Worm (Caenorhabditis elegans) whole organism, L4/young adult: ENCODE measurements around the gene map-2.

Experiments
- W03F9.2 ChIP-seq: fragments of 150-350 bp; optimal IDR thresholded peaks from 2 replicates; lab custom pipeline; 2014; ENCODE audit warnings: missing biosample characterization, missing genetic modification characterization
- dao-5 ChIP-seq: sonication (generic microtip); optimal IDR thresholded peaks from 2 replicates; lab custom pipeline; 2016; ENCODE audit warnings: missing genotype, missing genetic modification characterization, moderate library complexity, missing compliant biosample characterization
- him-1 ChIP-seq: sonication (generic microtip); optimal IDR thresholded peaks from 2 replicates; lab custom pipeline; 2016; ENCODE audit warnings: missing genotype, missing genetic modification reagents, missing genetic modification characterization, missing compliant biosample characterization

map-2 gene

DNA sequence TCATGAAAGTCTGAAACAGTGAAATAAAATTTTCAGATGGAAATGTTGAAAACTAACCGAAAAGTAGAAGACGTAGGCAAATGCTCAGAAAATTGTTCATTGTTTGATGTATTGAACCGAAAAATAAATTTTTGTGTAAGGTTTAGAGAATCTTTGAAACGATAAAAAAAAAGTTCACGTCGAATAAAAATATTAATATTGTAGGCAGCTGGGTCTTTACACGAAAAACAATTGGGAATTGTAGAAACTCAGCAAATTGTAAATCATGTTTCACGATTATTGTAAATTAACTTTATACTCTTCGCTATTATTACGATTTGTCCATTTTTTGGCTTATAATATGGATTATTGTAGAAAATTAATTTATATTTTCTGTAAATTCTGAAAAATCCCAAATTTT, 40.9 kb downstream of the map-2 start, which contains the start of gene Y116A8A.2:
TSS of gene Y116A8A.2 (minus strand) at position 101 of the 400 bp plus-strand sequence.
- no peak for TF ChIP-seq W03F9.2 (tag; lab: Kevin White, UChicago)
- TF ChIP-seq him-1, result no peak
- no peak for TF ChIP-seq dao-5 (tag; lab: Kevin White, UChicago)

DNA sequence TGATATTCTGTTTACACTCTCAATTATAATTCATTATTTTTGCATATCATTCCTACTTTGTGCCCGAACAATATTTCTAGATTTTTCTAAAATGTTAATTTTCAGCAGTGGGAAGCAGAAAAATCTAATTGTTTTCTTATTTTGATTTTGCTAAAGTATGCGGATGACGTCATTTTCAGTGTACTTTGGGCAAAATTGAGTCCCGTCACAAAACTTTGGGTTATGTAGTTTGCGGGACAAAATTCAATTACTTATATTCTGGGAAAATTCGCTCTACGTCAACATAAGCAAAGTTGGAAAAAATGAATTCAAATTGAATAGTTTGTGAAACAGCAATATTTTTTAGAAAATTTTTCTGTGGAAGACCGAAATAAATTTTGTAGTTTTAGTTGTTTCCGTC, 42.6 kb downstream of the map-2 start:
- TF ChIP-seq dao-5 (tag; lab: Kevin White, UChicago) (no peak), him-1 (no peak), W03F9.2 (tag; lab: Kevin White, UChicago) (no peak)

DNA sequence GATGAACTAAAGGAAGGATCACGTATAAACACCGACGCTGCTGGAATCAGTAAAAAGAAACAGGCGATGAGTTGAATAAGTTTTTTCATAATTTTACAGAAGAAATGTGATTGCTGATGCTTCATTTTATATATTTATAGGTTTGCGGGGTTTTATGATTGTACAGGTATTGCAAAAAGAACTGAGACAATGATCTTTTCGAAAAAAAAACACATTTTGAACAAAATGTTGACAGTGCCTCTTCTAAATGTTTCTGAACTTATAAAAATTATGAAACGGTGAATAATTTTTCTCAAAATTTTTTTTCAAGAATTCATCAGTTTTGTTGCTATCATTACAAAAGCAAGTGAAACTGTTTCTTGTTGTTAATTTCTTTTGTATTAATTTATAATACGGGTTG, 48.3 kb downstream of the map-2 start, which contains the start of gene clec-193:
TSS of gene clec-193 (minus strand) at position 101 of the 400 bp plus-strand sequence.
- TF ChIP-seq dao-5 (tag; lab: Kevin White, UChicago) (no peak), him-1 (no peak), W03F9.2 (tag; lab: Kevin White, UChicago) (no peak)
